Fruit fly (Drosophila melanogaster) whole organism, embryonic: ENCODE measurements around the gene CG31949.

Source experiments
- B-H1 ChIP-seq: fragments of 200-800 bp; sonication (Bioruptor generic); IDR thresholded peaks from 3 replicates; pipeline ENCODE4 v1.3.6; 2022; ENCODE audit warnings: missing biosample characterization, missing genetic modification characterization
- B-H2 ChIP-seq: fragments of 200-800 bp; sonication (Bioruptor generic); optimal IDR thresholded peaks from 2 replicates; lab custom pipeline; 2018; ENCODE audit warnings: missing biosample characterization, mild to moderate bottlenecking, missing genetic modification characterization
- Bteb2 ChIP-seq: fragments of 200-800 bp; sonication (Bioruptor generic); optimal IDR thresholded peaks from 2 replicates; lab custom pipeline; 2016; ENCODE audit warnings: missing biosample characterization, missing genetic modification characterization
- CG10462 ChIP-seq: fragments of 200-800 bp; sonication (Bioruptor generic); optimal IDR thresholded peaks from 2 replicates; lab custom pipeline; 2016; ENCODE audit warnings: missing biosample characterization, missing genetic modification characterization
- CG12104 ChIP-seq: fragments of 200-800 bp; sonication (Bioruptor generic); optimal IDR thresholded peaks from 3 replicates; lab custom pipeline; 2016; ENCODE audit warnings: missing biosample characterization, missing genetic modification characterization
- CG12659 ChIP-seq: fragments of 200-800 bp; sonication (Bioruptor generic); optimal IDR thresholded peaks from 3 replicates; lab custom pipeline; 2017; ENCODE audit warnings: mild to moderate bottlenecking, missing biosample characterization, missing genetic modification reagents, missing genetic modification characterization
- CG12769 ChIP-seq: fragments of 200-800 bp; sonication (Bioruptor generic); optimal IDR thresholded peaks from 2 replicates; lab custom pipeline; 2019; ENCODE audit warnings: missing biosample characterization, mild to moderate bottlenecking, missing genetic modification characterization, moderate library complexity
- CG15011 ChIP-seq: fragments of 200-800 bp; sonication (Bioruptor generic); optimal IDR thresholded peaks from 3 replicates; lab custom pipeline; 2018; ENCODE audit warnings: missing biosample characterization, mild to moderate bottlenecking, missing genetic modification characterization
- CG2116 ChIP-seq: fragments of 200-800 bp; sonication (Bioruptor generic); optimal IDR thresholded peaks from 3 replicates; lab custom pipeline; 2018; ENCODE audit warnings: missing biosample characterization, mild to moderate bottlenecking, missing genetic modification characterization
- CG2120 ChIP-seq: fragments of 200-800 bp; sonication (Bioruptor generic); optimal IDR thresholded peaks from 3 replicates; lab custom pipeline; 2016; ENCODE audit warnings: missing biosample characterization, missing genetic modification characterization
- CG2678 ChIP-seq: fragments of 200-800 bp; sonication (Bioruptor generic); optimal IDR thresholded peaks from 3 replicates; lab custom pipeline; 2019; ENCODE audit warnings: missing biosample characterization, mild to moderate bottlenecking, missing genetic modification characterization, moderate library complexity
- CG32772 ChIP-seq: fragments of 200-800 bp; sonication (Bioruptor generic); IDR thresholded peaks from 2 replicates; pipeline ENCODE4 v1.3.6; 2022; ENCODE audit warnings: missing biosample characterization, missing genetic modification characterization
- CG6272 ChIP-seq: fragments of 200-800 bp; sonication (Bioruptor generic); IDR thresholded peaks from 2 replicates; pipeline ENCODE4 v1.3.6; 2022; ENCODE audit warnings: missing biosample characterization, missing genetic modification characterization
- CG7745 ChIP-seq: fragments of 200-800 bp; sonication (Bioruptor generic); optimal IDR thresholded peaks from 2 replicates; lab custom pipeline; 2018; ENCODE audit warnings: missing biosample characterization, mild to moderate bottlenecking, missing genetic modification characterization, moderate library complexity
- CG7987 ChIP-seq: fragments of 200-800 bp; sonication (Bioruptor generic); optimal IDR thresholded peaks from 2 replicates; lab custom pipeline; 2018; ENCODE audit warnings: missing biosample characterization, mild to moderate bottlenecking, missing genetic modification characterization, moderate library complexity
- CHES-1-like ChIP-seq: fragments of 200-800 bp; sonication (Bioruptor generic); optimal IDR thresholded peaks from 2 replicates; lab custom pipeline; 2016; ENCODE audit warnings: missing biosample characterization, missing genetic modification characterization
- Dad ChIP-seq: fragments of 200-800 bp; sonication (Bioruptor generic); optimal IDR thresholded peaks from 3 replicates; lab custom pipeline; 2016; ENCODE audit warnings: missing biosample characterization, missing genetic modification characterization
- Deaf1 ChIP-seq: fragments of 200-800 bp; optimal IDR thresholded peaks from 3 replicates; lab custom pipeline; 2019; ENCODE audit warnings: missing biosample characterization, mild to moderate bottlenecking, missing genetic modification characterization, moderate library complexity
- Doc3 ChIP-seq: fragments of 200-800 bp; sonication (Bioruptor generic); IDR thresholded peaks from 3 replicates; pipeline ENCODE4 v1.3.6; 2022; ENCODE audit warnings: missing biosample characterization, missing genetic modification characterization; ENCODE audit not compliant: partially characterized antibody
- Dref ChIP-seq: fragments of 200-800 bp; sonication (Bioruptor generic); IDR thresholded peaks from 2 replicates; pipeline ENCODE4 v1.3.6; 2022; ENCODE audit warnings: missing biosample characterization, missing genetic modification characterization
- Elba2 ChIP-seq: fragments of 200-800 bp; sonication (Bioruptor generic); optimal IDR thresholded peaks from 3 replicates; lab custom pipeline; 2016; ENCODE audit warnings: missing biosample characterization, missing genetic modification characterization
- Ets65A ChIP-seq: fragments of 200-800 bp; sonication (Bioruptor generic); peaks from one replicate; lab custom pipeline; 2016; ENCODE audit warnings: missing biosample characterization, missing genetic modification characterization
- Fer2 ChIP-seq: fragments of 200-800 bp; sonication (Bioruptor generic); optimal IDR thresholded peaks from 2 replicates; lab custom pipeline; 2018; ENCODE audit warnings: missing biosample characterization, mild to moderate bottlenecking, missing genetic modification characterization, moderate library complexity
- H2.0 ChIP-seq: fragments of 200-800 bp; sonication (Bioruptor generic); IDR thresholded peaks from 2 replicates; pipeline ENCODE4 v1.3.6; 2022; ENCODE audit warnings: missing biosample characterization, missing genetic modification characterization
- HLH54F ChIP-seq: fragments of 200-800 bp; sonication (Bioruptor generic); optimal IDR thresholded peaks from 3 replicates; lab custom pipeline; 2016; ENCODE audit warnings: missing biosample characterization, missing genetic modification characterization
- Hr51 ChIP-seq, 2 experiments: fragments of 200-800 bp; sonication (Bioruptor generic); optimal IDR thresholded peaks; 2 replicates in 1 of 2; 3 replicates in 1 of 2; lab custom pipeline; 2016 to 2018; ENCODE audit warnings: missing biosample characterization in 2 of 2, missing genetic modification characterization in 2 of 2, mild to moderate bottlenecking in 1 of 2, moderate library complexity in 1 of 2
- Lhr ChIP-seq: fragments of 200-800 bp; sonication (Bioruptor generic); optimal IDR thresholded peaks from 3 replicates; lab custom pipeline; 2017; ENCODE audit warnings: mild to moderate bottlenecking, missing biosample characterization, missing genetic modification reagents, missing genetic modification characterization
- NC2α ChIP-seq: fragments of 200-800 bp; sonication (Bioruptor generic); optimal IDR thresholded peaks from 2 replicates; lab custom pipeline; 2016; ENCODE audit warnings: missing biosample characterization, missing genetic modification characterization
- NfI ChIP-seq: fragments of 200-800 bp; sonication (Bioruptor generic); optimal IDR thresholded peaks from 3 replicates; lab custom pipeline; 2018; ENCODE audit warnings: missing biosample characterization, mild to moderate bottlenecking, missing genetic modification characterization, moderate library complexity
- Optix ChIP-seq: fragments of 200-800 bp; sonication (Bioruptor generic); IDR thresholded peaks from 3 replicates; pipeline ENCODE4 v1.3.6; 2022; ENCODE audit warnings: missing biosample characterization, missing genetic modification characterization
- Sry-β ChIP-seq: fragments of 200-800 bp; sonication (Bioruptor generic); optimal IDR thresholded peaks from 2 replicates; lab custom pipeline; 2018; ENCODE audit warnings: missing biosample characterization, mild to moderate bottlenecking, missing genetic modification characterization, moderate library complexity
- Stat92E ChIP-seq, 3 experiments: fragments of >200 bp in 2 of 3; fragments of 200-800 bp in 1 of 3; sonication (Bioruptor generic) in 1 of 3; optimal IDR thresholded peaks; 2 replicates each; lab custom pipeline; 2017 to 2019; ENCODE audit warnings: missing biosample characterization in 3 of 3, missing genetic modification characterization in 3 of 3, mild to moderate bottlenecking in 1 of 3, moderate library complexity in 1 of 3
- ap ChIP-seq: fragments of 200-800 bp; sonication (Bioruptor generic); IDR thresholded peaks from 2 replicates; pipeline ENCODE4 v1.3.6; 2022; ENCODE audit warnings: missing biosample characterization, missing genetic modification characterization
- cwo ChIP-seq: fragments of 200-800 bp; sonication (Bioruptor generic); optimal IDR thresholded peaks from 3 replicates; lab custom pipeline; 2017; ENCODE audit warnings: missing biosample characterization, missing genetic modification characterization, mild to moderate bottlenecking, moderate library complexity, missing genetic modification reagents
- dysf ChIP-seq: fragments of 200-800 bp; sonication (Bioruptor generic); IDR thresholded peaks from 3 replicates; pipeline ENCODE4 v1.3.6; 2022; ENCODE audit warnings: missing biosample characterization, missing genetic modification characterization
- gsb-n ChIP-seq: fragments of 200-800 bp; sonication (Bioruptor generic); optimal IDR thresholded peaks from 3 replicates; lab custom pipeline; 2018; ENCODE audit warnings: missing biosample characterization, mild to moderate bottlenecking, missing genetic modification characterization
- hb ChIP-seq: fragments of 200-800 bp; sonication (Bioruptor generic); IDR thresholded peaks from 3 replicates; pipeline ENCODE4 v1.3.6; 2022; ENCODE audit warnings: missing biosample characterization, missing genetic modification characterization; ENCODE audit not compliant: partially characterized antibody
- ind ChIP-seq: fragments of 200-800 bp; sonication (Bioruptor generic); optimal IDR thresholded peaks from 3 replicates; lab custom pipeline; 2016; ENCODE audit warnings: missing biosample characterization, missing genetic modification characterization
- kni ChIP-seq: fragments of 200-800 bp; sonication (Bioruptor generic); optimal IDR thresholded peaks from 3 replicates; lab custom pipeline; 2017; ENCODE audit warnings: mild to moderate bottlenecking, missing biosample characterization, missing genetic modification reagents, missing genetic modification characterization
- lab ChIP-seq: fragments of 200-800 bp; sonication (Bioruptor generic); optimal IDR thresholded peaks from 3 replicates; lab custom pipeline; 2017; ENCODE audit warnings: missing biosample characterization, missing genetic modification characterization, mild to moderate bottlenecking, moderate library complexity, missing genetic modification reagents
- odd ChIP-seq: fragments of 200-800 bp; sonication (Bioruptor generic); optimal IDR thresholded peaks from 2 replicates; lab custom pipeline; 2017; ENCODE audit warnings: missing biosample characterization, mild to moderate bottlenecking, missing genetic modification characterization
- pb ChIP-seq: fragments of 200-800 bp; sonication (Bioruptor generic); optimal IDR thresholded peaks from 3 replicates; lab custom pipeline; 2016; ENCODE audit warnings: missing biosample characterization, missing genetic modification characterization
- peb ChIP-seq: fragments of 200-800 bp; sonication (Bioruptor generic); IDR thresholded peaks from 2 replicates; pipeline ENCODE4 v1.3.6; 2022; ENCODE audit warnings: missing biosample characterization, missing genetic modification characterization
- repo ChIP-seq: fragments of 200-800 bp; sonication (Bioruptor generic); optimal IDR thresholded peaks from 2 replicates; lab custom pipeline; 2016; ENCODE audit warnings: missing biosample characterization, missing genetic modification characterization
- sim ChIP-seq: fragments of 200-800 bp; sonication (Bioruptor generic); IDR thresholded peaks from 2 replicates; pipeline ENCODE4 v1.3.6; 2022; ENCODE audit warnings: missing biosample characterization, missing genetic modification characterization
- sisA ChIP-seq: fragments of 200-800 bp; sonication (Bioruptor generic); IDR thresholded peaks from 2 replicates; pipeline ENCODE4 v1.3.6; 2022; ENCODE audit warnings: missing biosample characterization, missing genetic modification characterization
- slbo ChIP-seq: fragments of 200-800 bp; sonication (Bioruptor generic); IDR thresholded peaks from 2 replicates; pipeline ENCODE4 v1.3.6; 2022; ENCODE audit warnings: missing biosample characterization, missing genetic modification characterization
- trem ChIP-seq: fragments of 200-800 bp; optimal IDR thresholded peaks from 3 replicates; lab custom pipeline; 2019; ENCODE audit warnings: missing biosample characterization, mild to moderate bottlenecking, missing genetic modification characterization, moderate library complexity
- ttk ChIP-seq: fragments of 200-800 bp; sonication (Bioruptor generic); IDR thresholded peaks from 2 replicates; pipeline ENCODE4 v2.1.2; 2022; ENCODE audit warnings: missing biosample characterization, missing genetic modification characterization
- wor ChIP-seq: fragments of 200-800 bp; sonication (Bioruptor generic); IDR thresholded peaks from 2 replicates; pipeline ENCODE4 v1.3.6; 2022; ENCODE audit warnings: missing biosample characterization, missing genetic modification characterization

Gene CG31949

DNA sequence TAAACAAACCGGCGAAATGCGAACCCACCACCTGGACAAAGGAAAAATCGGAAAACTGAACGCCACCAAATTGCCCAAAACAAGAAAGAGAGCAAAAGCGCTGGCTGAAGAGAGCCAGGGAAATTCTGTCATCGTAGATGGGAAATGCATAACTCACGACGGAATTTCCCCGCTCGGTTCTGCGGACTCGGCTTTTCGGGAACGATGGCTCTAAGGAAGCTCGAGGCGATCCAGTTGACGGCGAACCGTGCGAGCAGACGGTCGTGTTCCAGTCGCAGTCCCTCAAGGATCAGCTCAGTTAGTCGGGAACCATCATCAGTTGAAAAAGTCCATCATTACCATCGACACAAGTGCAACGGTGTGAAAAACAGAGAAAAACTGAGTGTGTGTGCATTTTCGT lies 11.5 kb downstream of the CG31949 start, which contains the start of gene eys (continued):
- peak; percentile 90 for TF ChIP-seq Deaf1 (tag; lab: Kevin White, UChicago)
- no peak for TF ChIP-seq wor (GFP tag; lab: Robert Waterston, UW)
- no peak for TF ChIP-seq CG12104 (GFP tag; lab: Kevin White, UChicago)
- no peak for TF ChIP-seq Bteb2
- no peak for TF ChIP-seq hb

DNA sequence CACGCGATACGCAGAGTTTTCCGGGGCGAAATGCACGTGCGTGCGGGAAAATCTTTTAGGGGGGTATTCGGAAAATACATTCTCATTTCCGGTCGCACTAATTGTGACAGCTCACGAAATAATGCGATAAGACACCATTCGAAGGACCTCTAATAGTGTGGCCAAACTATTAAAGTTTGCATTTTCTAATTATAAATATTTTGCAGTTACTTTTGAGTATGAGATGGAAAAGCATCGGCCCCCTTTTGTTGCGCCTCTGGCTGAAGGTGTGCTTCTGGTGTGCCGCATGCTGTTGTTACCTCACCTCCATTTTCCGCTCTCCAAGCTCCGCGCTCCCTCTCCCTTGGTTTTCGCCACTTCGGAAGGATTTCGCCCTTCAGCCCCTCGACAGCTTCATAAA lies 14.3 kb downstream of the CG31949 start:
- TF ChIP-seq CG7745 (tag; lab: Kevin White, UChicago) (no peak), Elba2 (GFP tag; lab: Kevin White, UChicago) (no peak), Stat92E (GFP tag; optimal IDR thresholded peaks at IDR 0.05; lab: Kevin White, UChicago) (no peak), HLH54F (GFP tag; lab: Kevin White, UChicago) (no peak), Hr51 (GFP tag; optimal IDR thresholded peaks at IDR 0.05; lab: Kevin White, UChicago) (peak in 1 of 2 experiments; percentile 11), sisA (peak; percentile 15; the same call in 1 of the 2 replicates), ind (peak; percentile 3), NC2α (GFP tag; lab: Kevin White, UChicago) (no peak), B-H1 (GFP tag; lab: Robert Waterston, UW) (no peak), odd (GFP tag; lab: Kevin White, UChicago) (no peak), Ets65A (GFP tag; lab: Kevin White, UChicago) (no peak), CG2678 (tag; lab: Kevin White, UChicago) (peak; percentile 36), Lhr (GFP tag; lab: Kevin White, UChicago) (no peak), sim (GFP tag; lab: Robert Waterston, UW) (no peak), NfI (GFP tag; lab: Kevin White, UChicago) (no peak), CHES-1-like (GFP tag; lab: Kevin White, UChicago) (no peak), lab (peak; percentile 45), H2.0 (GFP tag; lab: Robert Waterston, UW) (no peak; the same call in 1 of the 2 replicates), Sry-β (no peak), repo (no peak), CG32772 (GFP tag; lab: Robert Waterston, UW) (no peak), kni (GFP tag; lab: Kevin White, UChicago) (no peak), CG12769 (tag; lab: Kevin White, UChicago) (no peak), CG15011 (GFP tag; lab: Kevin White, UChicago) (no peak), Fer2 (tag; lab: Kevin White, UChicago) (no peak), ttk (GFP tag; lab: Robert Waterston, UW) (0 out of 2 replicates have a peak, but pooled peaks have one; percentile 31), gsb-n (tag; lab: Kevin White, UChicago) (no peak), Dad (GFP tag; lab: Kevin White, UChicago) (no peak), peb (no peak), Dref (GFP tag; lab: Robert Waterston, UW) (no peak), trem (tag; lab: Kevin White, UChicago) (no peak), CG6272 (GFP tag; lab: Robert Waterston, UW) (no peak), CG7987 (GFP tag; lab: Kevin White, UChicago) (no peak), cwo (GFP tag; lab: Kevin White, UChicago) (peak; percentile 48), CG12659 (no peak), pb (GFP tag; lab: Kevin White, UChicago) (no peak), ap (GFP tag; lab: Robert Waterston, UW) (no peak), Optix (GFP tag; lab: Robert Waterston, UW) (peak; percentile 6; the same call in 1 of the 3 replicates), Doc3 (no peak), dysf (peak; percentile 52; the same call in 1 of the 3 replicates), slbo (GFP tag; lab: Robert Waterston, UW) (peak; percentile 39; the same call in 1 of the 2 replicates), CG10462 (no peak), CG2116 (no peak), CG2120 (peak; percentile 42), B-H2 (GFP tag; lab: Kevin White, UChicago) (no peak)
